Fruit fly (Drosophila melanogaster) whole organism, adult: Measurements from ENCODE around the gene CG17202.

ENCODE experiments used
- Clk ChIP-seq: fragments of 200-800 bp; sonication (Bioruptor generic); optimal IDR thresholded peaks from 2 replicates; lab custom pipeline; 2017; ENCODE audit warnings: missing biosample characterization, missing genetic modification characterization
- kay ChIP-seq: fragments of 200-800 bp; sonication (Bioruptor generic); peaks from one replicate; lab custom pipeline; 2016; ENCODE audit warnings: missing biosample characterization, missing genetic modification characterization, borderline replicate concordance
- ovo ChIP-seq: fragments of 200-800 bp; sonication (Bioruptor generic); optimal IDR thresholded peaks from 2 replicates; lab custom pipeline; 2016; ENCODE audit warnings: missing biosample characterization, missing genetic modification characterization

DNA sequence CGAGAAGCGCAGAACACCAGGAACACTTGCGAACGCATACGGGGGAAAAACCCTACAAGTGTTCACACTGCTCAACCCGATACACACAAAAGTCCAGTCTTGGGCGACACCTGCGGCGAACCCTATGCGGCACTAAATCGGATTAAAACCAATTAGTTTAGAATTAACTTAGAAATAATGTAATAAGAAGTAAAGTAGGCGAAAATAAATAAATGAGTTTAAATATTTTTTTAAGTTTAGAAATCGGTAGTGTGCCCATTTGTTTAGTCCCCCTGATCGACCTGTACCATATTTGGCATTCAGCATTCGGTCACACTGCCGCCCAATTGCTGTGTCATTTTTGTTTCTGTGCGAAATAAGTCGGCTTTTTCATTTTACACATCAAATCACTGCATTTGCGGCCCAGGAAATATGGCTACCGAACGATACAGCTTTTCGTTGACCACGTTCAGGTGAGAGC, 8.5 kb downstream of the CG17202 start, which contains the start of gene Prosalpha2:
- no peak for TF ChIP-seq ovo
- TF ChIP-seq kay (GFP tag; lab: Kevin White, UChicago): no peak
- TF ChIP-seq Clk (GFP tag; lab: Kevin White, UChicago): no peak
